Worm (Caenorhabditis elegans) whole organism, L4 larva: ENCODE results near the gene Y44A6C.2.

Source experiments
- F10B5.3 ChIP-seq: sonication (generic microtip); optimal IDR thresholded peaks from 2 replicates; lab custom pipeline; 2016; ENCODE audit warnings: mild to moderate bottlenecking, missing genetic modification characterization, missing compliant biosample characterization
- F26F4.8 ChIP-seq: fragments of 200-800 bp; sonication (Bioruptor generic); conservative IDR thresholded peaks from 2 replicates; pipeline ENCODE4 v1.3.6; 2022; ENCODE audit warnings: missing genetic modification characterization, missing compliant biosample characterization
- F44E2.7 ChIP-seq: fragments of 200-800 bp; sonication (Bioruptor generic); IDR thresholded peaks from 2 replicates; pipeline ENCODE4 v2.1.2; 2022; ENCODE audit warnings: missing genetic modification characterization, missing compliant biosample characterization
- F49E8.2 ChIP-seq: sonication (generic microtip); optimal IDR thresholded peaks from 2 replicates; lab custom pipeline; 2016; ENCODE audit warnings: missing compliant biosample characterization, mild to moderate bottlenecking, missing genetic modification characterization, borderline replicate concordance
- T20F7.1 ChIP-seq: fragments of 200-800 bp; sonication (Bioruptor generic); optimal IDR thresholded peaks from 2 replicates; lab custom pipeline; 2018; ENCODE audit warnings: mild to moderate bottlenecking, missing genetic modification characterization, missing compliant biosample characterization
- T26A8.4 ChIP-seq: fragments of 200-800 bp; sonication (Bioruptor generic); IDR thresholded peaks from 2 replicates; pipeline ENCODE4 v1.3.6; 2022; ENCODE audit warnings: missing genetic modification characterization, missing compliant biosample characterization
- Y5F2A.4 ChIP-seq: fragments of 200-800 bp; sonication (Bioruptor generic); optimal IDR thresholded peaks from 2 replicates; lab custom pipeline; 2018; ENCODE audit warnings: mild to moderate bottlenecking, missing genetic modification characterization, missing compliant biosample characterization
- Y75B8A.6 ChIP-seq: fragments of 200-800 bp; sonication (Bioruptor generic); IDR thresholded peaks from 2 replicates; pipeline ENCODE4 v1.3.6; 2022; ENCODE audit warnings: missing genetic modification reagents, missing genetic modification characterization, missing compliant biosample characterization
- ZK337.2 ChIP-seq: fragments of 200-800 bp; sonication (Bioruptor generic); IDR thresholded peaks from 2 replicates; pipeline ENCODE4 v1.3.6; 2022; ENCODE audit warnings: missing genetic modification reagents, missing genetic modification characterization, missing compliant biosample characterization
- aha-1 ChIP-seq: fragments of 150-350 bp; peaks from one replicate; lab custom pipeline; 2014; ENCODE audit warnings: missing biosample characterization, missing genetic modification characterization
- ama-1 ChIP-seq: fragments of 150-350 bp; optimal IDR thresholded peaks from 2 replicates; lab custom pipeline; 2014; ENCODE audit warnings: inconsistent platforms, mixed read lengths
- ceh-20 ChIP-seq: fragments of 200-800 bp; sonication (Bioruptor generic); IDR thresholded peaks from 2 replicates; pipeline ENCODE4 v1.3.6; 2022; ENCODE audit warnings: missing genetic modification reagents, missing genetic modification characterization, missing compliant biosample characterization
- ceh-44 ChIP-seq: fragments of 200-800 bp; sonication (Bioruptor generic); IDR thresholded peaks from 2 replicates; pipeline ENCODE4 v1.3.6; 2022; ENCODE audit warnings: missing genetic modification reagents, missing genetic modification characterization, missing compliant biosample characterization
- ceh-82 ChIP-seq: sonication (generic microtip); optimal IDR thresholded peaks from 2 replicates; lab custom pipeline; 2017; ENCODE audit warnings: missing biosample characterization, missing genetic modification characterization
- ces-1 ChIP-seq: fragments of 150-350 bp; sonication (generic microtip); optimal IDR thresholded peaks from 4 replicates; lab custom pipeline; 2014; ENCODE audit warnings: missing biosample characterization, missing genetic modification reagents, missing genetic modification characterization
- daf-12 ChIP-seq: fragments of 150-350 bp; optimal IDR thresholded peaks from 2 replicates; lab custom pipeline; 2014; ENCODE audit warnings: missing biosample characterization, missing genetic modification reagents, missing genetic modification characterization
- daf-16 ChIP-seq, 3 experiments: sonication (generic microtip); optimal IDR thresholded peaks; 2 replicates each; lab custom pipeline; 2016 to 2017; ENCODE audit warnings: missing genetic modification characterization in 3 of 3, missing genetic modification reagents in 3 of 3, mild to moderate bottlenecking in 2 of 3, missing compliant biosample characterization in 2 of 3, missing biosample characterization in 1 of 3, moderate library complexity in 1 of 3
- dmd-6 ChIP-seq: fragments of 200-800 bp; sonication (Bioruptor generic); IDR thresholded peaks from 2 replicates; pipeline ENCODE4 v1.3.6; 2022; ENCODE audit warnings: missing genetic modification reagents, missing genetic modification characterization, missing compliant biosample characterization
- dmd-9 ChIP-seq: fragments of 200-800 bp; sonication (Bioruptor generic); IDR thresholded peaks from 2 replicates; pipeline ENCODE4 v1.3.6; 2022; ENCODE audit warnings: missing genetic modification reagents, missing genetic modification characterization, missing compliant biosample characterization
- dpl-1 ChIP-seq: fragments of 150-350 bp; optimal IDR thresholded peaks from 2 replicates; lab custom pipeline; 2014; ENCODE audit warnings: missing biosample characterization, missing genetic modification reagents, missing genetic modification characterization
- fos-1 ChIP-seq: fragments of 150-350 bp; optimal IDR thresholded peaks from 2 replicates; lab custom pipeline; 2014; ENCODE audit warnings: missing biosample characterization, missing genetic modification characterization
- hif-1 ChIP-seq, 2 experiments: sonication (generic microtip); optimal IDR thresholded peaks; 2 replicates each; lab custom pipeline; 2016 to 2017; ENCODE audit warnings: missing compliant biosample characterization in 2 of 2, missing genetic modification characterization in 2 of 2, missing genetic modification reagents in 2 of 2, missing genotype in 2 of 2, mild to moderate bottlenecking in 1 of 2
- lin-1 ChIP-seq: fragments of 200-800 bp; sonication (Bioruptor generic); IDR thresholded peaks from 2 replicates; pipeline ENCODE4 v1.3.6; 2022; ENCODE audit warnings: missing genetic modification reagents, missing genetic modification characterization, missing compliant biosample characterization
- lir-3 ChIP-seq: sonication (generic microtip); optimal IDR thresholded peaks from 2 replicates; lab custom pipeline; 2016; ENCODE audit warnings: mild to moderate bottlenecking, missing genetic modification characterization, missing compliant biosample characterization
- madf-5 ChIP-seq, 2 experiments: fragments of 200-800 bp; sonication (Bioruptor generic); IDR thresholded peaks; 2 replicates each; pipeline ENCODE4 v1.3.6; 2022; ENCODE audit warnings: missing compliant biosample characterization in 2 of 2, missing genetic modification characterization in 2 of 2
- mdt-29 ChIP-seq: fragments of 200-800 bp; sonication (Bioruptor generic); IDR thresholded peaks from 2 replicates; pipeline ENCODE4 v1.3.6; 2022; ENCODE audit warnings: missing genetic modification reagents, missing genetic modification characterization, missing compliant biosample characterization
- mep-1 ChIP-seq: fragments of 150-350 bp; sonication (generic microtip); optimal IDR thresholded peaks from 3 replicates; lab custom pipeline; 2014; ENCODE audit warnings: missing biosample characterization, missing genetic modification characterization
- mes-2 ChIP-seq: sonication (generic microtip); optimal IDR thresholded peaks from 2 replicates; lab custom pipeline; 2016; ENCODE audit warnings: missing genotype, mild to moderate bottlenecking, missing genetic modification characterization, missing compliant biosample characterization; ENCODE audit not compliant: poor library complexity, severe bottlenecking
- mxl-3 ChIP-seq: fragments of 200-800 bp; sonication (Bioruptor generic); optimal IDR thresholded peaks from 2 replicates; lab custom pipeline; 2018; ENCODE audit warnings: mild to moderate bottlenecking, missing genetic modification characterization, missing compliant biosample characterization
- nhr-102 ChIP-seq: sonication (generic microtip); optimal IDR thresholded peaks from 2 replicates; lab custom pipeline; 2016; ENCODE audit warnings: mild to moderate bottlenecking, missing genetic modification characterization, moderate library complexity, missing compliant biosample characterization
- nhr-237 ChIP-seq: sonication (generic microtip); optimal IDR thresholded peaks from 2 replicates; lab custom pipeline; 2017; ENCODE audit warnings: missing biosample characterization, missing genetic modification characterization
- nhr-42 ChIP-seq: fragments of 200-800 bp; sonication (Bioruptor generic); IDR thresholded peaks from 2 replicates; pipeline ENCODE4 v1.3.6; 2022; ENCODE audit warnings: missing genetic modification characterization, missing compliant biosample characterization
- nhr-48 ChIP-seq: sonication (generic microtip); optimal IDR thresholded peaks from 2 replicates; lab custom pipeline; 2016; ENCODE audit warnings: mild to moderate bottlenecking, missing genetic modification characterization, missing compliant biosample characterization
- nhr-6 ChIP-seq: fragments of 150-350 bp; optimal IDR thresholded peaks from 2 replicates; lab custom pipeline; 2014; ENCODE audit warnings: missing biosample characterization, missing genetic modification characterization
- snpc-1.2 ChIP-seq: fragments of 200-800 bp; sonication (Bioruptor generic); IDR thresholded peaks from 2 replicates; pipeline ENCODE4 v1.3.6; 2022; ENCODE audit warnings: missing genetic modification reagents, missing genetic modification characterization, missing compliant biosample characterization
- tag-97 ChIP-seq: fragments of 200-800 bp; sonication (Bioruptor generic); IDR thresholded peaks from 2 replicates; pipeline ENCODE4 v1.3.6; 2022; ENCODE audit warnings: missing genetic modification characterization, missing compliant biosample characterization
- zag-1 ChIP-seq: fragments of 150-350 bp; optimal IDR thresholded peaks from 2 replicates; lab custom pipeline; 2014; ENCODE audit warnings: missing biosample characterization, missing genetic modification characterization
- zfp-3 ChIP-seq: fragments of 200-800 bp; sonication (Bioruptor generic); conservative IDR thresholded peaks from 2 replicates; pipeline ENCODE4 v1.3.6; 2022; ENCODE audit warnings: missing genetic modification reagents, missing genetic modification characterization, missing compliant biosample characterization
- zip-11 ChIP-seq: fragments of 200-800 bp; sonication (Bioruptor generic); IDR thresholded peaks from 2 replicates; pipeline ENCODE4 v1.3.6; 2022; ENCODE audit warnings: missing genetic modification characterization, missing compliant biosample characterization
- ztf-7 ChIP-seq: fragments of 150-350 bp; optimal IDR thresholded peaks from 2 replicates; lab custom pipeline; 2014; ENCODE audit warnings: missing biosample characterization, missing genetic modification characterization

Y44A6C.2 gene

ce11 chrV:20714503-20714902, 7.5 kb upstream of the Y44A6C.2 start:
- no peak for TF ChIP-seq ceh-20 (GFP tag; lab: Robert Waterston, UW)
- TF ChIP-seq ztf-7: no peak
- TF ChIP-seq F26F4.8 (GFP tag; lab: Robert Waterston, UW): no peak
- no peak for TF ChIP-seq T26A8.4 (GFP tag; lab: Robert Waterston, UW)
- TF ChIP-seq daf-16 (GFP tag; optimal IDR thresholded peaks at IDR 0.05; lab: Kevin White, UChicago): no peak
- peak; percentile 7 for TF ChIP-seq daf-16 (tag; optimal IDR thresholded peaks at IDR 0.05; lab: Kevin White, UChicago)
- TF ChIP-seq ZK337.2: no peak
- TF ChIP-seq mes-2 (tag; lab: Kevin White, UChicago): no peak
- TF ChIP-seq T20F7.1 (GFP tag; lab: Kevin White, UChicago): no peak
- no peak for TF ChIP-seq tag-97 (GFP tag; lab: Robert Waterston, UW)
- TF ChIP-seq dpl-1: no peak
- no peak for TF ChIP-seq daf-12 (tag; lab: Kevin White, UChicago)
- TF ChIP-seq ceh-44: no peak
- no peak for TF ChIP-seq hif-1 (tag; optimal IDR thresholded peaks at IDR 0.05; lab: Kevin White, UChicago)
- TF ChIP-seq lir-3: no peak
- no peak for TF ChIP-seq zag-1 (tag; lab: Kevin White, UChicago)
- TF ChIP-seq ama-1 (lab: Kevin White, UChicago): peak; percentile 16
- TF ChIP-seq aha-1 (tag; lab: Kevin White, UChicago): peak; percentile 81
- no peak for TF ChIP-seq mxl-3 (GFP tag; lab: Kevin White, UChicago)
- TF ChIP-seq nhr-237: no peak
- TF ChIP-seq ces-1 (GFP tag; lab: Kevin White, UChicago): no peak
- TF ChIP-seq fos-1 (tag; lab: Kevin White, UChicago): no peak
- TF ChIP-seq nhr-42: no peak
- TF ChIP-seq ceh-82 (tag; lab: Kevin White, UChicago): no peak
- TF ChIP-seq nhr-6 (tag; lab: Kevin White, UChicago): no peak
- TF ChIP-seq, all 104 proteins: peak for 3

DNA sequence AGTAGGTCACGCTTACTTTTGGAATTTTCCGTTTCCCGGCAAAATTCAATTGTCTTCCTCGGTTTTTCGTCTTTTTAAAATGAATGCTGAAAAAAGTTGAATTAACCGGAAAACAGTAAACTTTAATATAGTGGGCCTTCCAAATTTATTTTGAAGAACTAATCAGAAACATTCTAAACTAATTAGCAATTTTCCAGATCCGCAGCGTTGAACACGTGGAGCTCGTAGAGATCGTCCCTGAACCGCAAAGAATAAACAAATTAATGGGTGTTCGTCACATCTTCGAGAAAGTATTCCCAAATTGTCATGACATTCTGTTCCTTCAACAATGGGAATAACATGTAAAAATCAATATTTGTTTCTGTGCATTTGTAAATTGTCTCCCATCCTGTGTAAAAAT, 5.8 kb upstream of the Y44A6C.2 start:
- TF ChIP-seq mxl-3 (GFP tag; lab: Kevin White, UChicago) (no peak), mdt-29 (GFP tag; lab: Robert Waterston, UW) (no peak), F10B5.3 (tag; lab: Kevin White, UChicago) (no peak), nhr-102 (tag; lab: Kevin White, UChicago) (no peak), ceh-82 (tag; lab: Kevin White, UChicago) (no peak)

DNA sequence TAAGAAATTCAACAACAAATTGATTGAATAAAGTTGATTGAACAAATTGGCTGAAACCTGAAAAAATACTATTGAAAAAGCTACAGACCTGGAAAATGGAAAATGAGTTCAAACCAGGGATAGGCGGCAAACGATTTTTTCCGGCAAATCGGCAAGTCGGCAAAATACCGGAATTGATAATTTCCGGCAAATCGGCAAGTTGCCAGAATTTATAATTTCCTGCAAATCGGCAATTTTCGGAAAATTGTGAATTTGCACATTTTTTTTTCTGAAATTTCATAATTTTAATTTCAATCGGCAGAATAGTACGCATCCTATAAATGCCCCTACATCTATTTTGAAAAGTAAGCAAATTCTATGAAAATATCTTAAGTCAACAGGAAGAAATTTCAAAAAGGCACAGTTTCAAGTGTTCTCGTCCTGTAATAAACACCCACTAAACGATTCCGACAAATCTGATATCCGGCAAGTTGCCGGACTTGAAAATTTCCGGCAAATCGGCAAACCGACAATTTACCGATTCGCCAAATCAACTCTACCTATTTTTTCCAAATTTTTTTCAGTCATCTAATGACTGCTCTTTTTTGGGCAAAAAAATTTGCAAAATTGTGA, 5.1 kb upstream of the Y44A6C.2 start:
- TF ChIP-seq Y75B8A.6 (0 out of 2 replicates have a peak, but pooled peaks have one; percentile 13), daf-16 (GFP tag; optimal IDR thresholded peaks at IDR 0.05; lab: Kevin White, UChicago) (peak in 1 of 2 experiments; percentile 63), daf-16 (tag; optimal IDR thresholded peaks at IDR 0.05; lab: Kevin White, UChicago) (no peak), lin-1 (GFP tag; lab: Robert Waterston, UW) (0 out of 2 replicates have a peak, but pooled peaks have one; percentile 43), mep-1 (tag; lab: Kevin White, UChicago) (peak; percentile 6), dmd-6 (GFP tag; lab: Robert Waterston, UW) (0 out of 2 replicates have a peak, but pooled peaks have one; percentile 13), snpc-1.2 (GFP tag; lab: Robert Waterston, UW) (0 out of 2 replicates have a peak, but pooled peaks have one; percentile 19), F44E2.7 (GFP tag; lab: Robert Waterston, UW) (no peak), zip-11 (no peak), nhr-48 (tag; lab: Kevin White, UChicago) (peak; percentile 4), Y5F2A.4 (GFP tag; lab: Kevin White, UChicago) (no peak), mes-2 (tag; lab: Kevin White, UChicago) (peak; percentile 9), dmd-9 (GFP tag; lab: Robert Waterston, UW) (peak; percentile 56; the same call in 1 of the 2 replicates), tag-97 (GFP tag; lab: Robert Waterston, UW) (no peak), madf-5 (GFP tag; IDR thresholded peaks at IDR 0.05; lab: Robert Waterston, UW) (0 out of 4 replicates have a peak, but pooled peaks of 1 of the 2 experiments have one; percentile 11), F49E8.2 (tag; lab: Kevin White, UChicago) (no peak), T26A8.4 (GFP tag; lab: Robert Waterston, UW) (peak; percentile 55), ama-1 (lab: Kevin White, UChicago) (peak; percentile 64), hif-1 (tag; optimal IDR thresholded peaks at IDR 0.05; lab: Kevin White, UChicago) (peak in 1 of 2 experiments; percentile 45), zfp-3 (GFP tag; lab: Robert Waterston, UW) (0 out of 2 replicates have a peak, but pooled peaks have one; percentile 47), lir-3 (no peak)
